Worm (Caenorhabditis elegans): ENCODE results near the gene nta-1.

- no peak for TF ChIP-seq ceh-45 (GFP tag; IDR thresholded peaks at IDR 0.05)
- TF ChIP-seq ama-1 (optimal IDR thresholded peaks at IDR 0.05), result no peak
- no peak for TF ChIP-seq syd-9 (tag; optimal IDR thresholded peaks at IDR 0.05)
- TF ChIP-seq lim-6 (tag; optimal IDR thresholded peaks at IDR 0.05), result no peak
- TF ChIP-seq K02D7.2 (tag; optimal IDR thresholded peaks at IDR 0.05), result no peak
- no peak for TF ChIP-seq fkh-10 (GFP tag; optimal IDR thresholded peaks at IDR 0.05)
Measured at ce11 chrII:3741584-3741983, 2.0 kb downstream of the nta-1 start, which contains the start of gene F12E12.1.
